Fruit fly (Drosophila melanogaster): ENCODE data around the gene CG32640.

Gene CG32640

dm6 chrX:13128750-13129152 is 49.1 kb upstream of the CG32640 start, which contains the start of the genes CG32638, CG15717 and MFS10 (continued):
- TF ChIP-seq CG17385 (GFP tag; optimal IDR thresholded peaks at IDR 0.05) (no peak), CG2202 (tag; optimal IDR thresholded peaks at IDR 0.05) (no peak), Side (GFP tag; optimal IDR thresholded peaks at IDR 0.05) (no peak), nau (GFP tag; optimal IDR thresholded peaks at IDR 0.05) (no peak), lmd (GFP tag; IDR thresholded peaks at IDR 0.05) (no peak), MTF-1 (GFP tag; optimal IDR thresholded peaks at IDR 0.05; ENCODE audit: borderline replicate concordance) (no peak), B-H2 (GFP tag; optimal IDR thresholded peaks at IDR 0.05) (no peak), CG8478 (optimal IDR thresholded peaks at IDR 0.05) (no peak), CG8765 (GFP tag; IDR thresholded peaks at IDR 0.05) (0 out of 2 replicates have a peak, but pooled peaks have one; percentile 23), br (optimal IDR thresholded peaks at IDR 0.05) (no peak), CG15696 (tag; optimal IDR thresholded peaks at IDR 0.05) (no peak), Pdp1 (GFP tag; optimal IDR thresholded peaks at IDR 0.05) (peak in 1 of 2 experiments; percentile 43), so (GFP tag; IDR thresholded peaks at IDR 0.05) (no peak; the same call in 2 of the 3 replicates), gro (GFP tag; optimal IDR thresholded peaks at IDR 0.05) (peak; percentile 35), oc (tag; optimal IDR thresholded peaks at IDR 0.05) (peak; percentile 17), CG3407 (GFP tag; optimal IDR thresholded peaks at IDR 0.05) (no peak), CG5245 (GFP tag; optimal IDR thresholded peaks at IDR 0.05) (no peak), wek (GFP tag; optimal IDR thresholded peaks at IDR 0.05) (no peak), ranshi (GFP tag; IDR thresholded peaks at IDR 0.05) (no peak), YL-1 (GFP tag; optimal IDR thresholded peaks at IDR 0.05) (peak; percentile 9), CG7372 (GFP tag; IDR thresholded peaks at IDR 0.05) (no peak), phol (tag; optimal IDR thresholded peaks at IDR 0.05) (peak; percentile 28), CG12155 (GFP tag; optimal IDR thresholded peaks at IDR 0.05) (peak; percentile 13), fru (optimal IDR thresholded peaks at IDR 0.05) (no peak), D19B (GFP tag; optimal IDR thresholded peaks at IDR 0.05) (no peak), CG15479 (GFP tag; optimal IDR thresholded peaks at IDR 0.05) (peak; percentile 73), chif (GFP tag; optimal IDR thresholded peaks at IDR 0.05) (no peak), CG5180 (GFP tag; optimal IDR thresholded peaks at IDR 0.05) (no peak), ci (GFP tag; IDR thresholded peaks at IDR 0.05) (peak; percentile 70), Eip74EF (GFP tag; optimal IDR thresholded peaks at IDR 0.05) (no peak), hkb (optimal IDR thresholded peaks at IDR 0.05) (no peak), hkb (GFP tag; IDR thresholded peaks at IDR 0.05) (no peak), CG3726 (GFP tag; IDR thresholded peaks at IDR 0.05) (no peak), Dref (GFP tag; IDR thresholded peaks at IDR 0.05) (peak; percentile 47), pros (GFP tag; optimal IDR thresholded peaks at IDR 0.05) (no peak), CG1603 (tag; optimal IDR thresholded peaks at IDR 0.05) (peak; percentile 85), ATbp (GFP tag; optimal IDR thresholded peaks at IDR 0.05) (no peak), fu2 (GFP tag; optimal IDR thresholded peaks at IDR 0.05) (no peak), Oaz (GFP tag; IDR thresholded peaks at IDR 0.05) (no peak), ERR (GFP tag; optimal IDR thresholded peaks at IDR 0.05) (peak; percentile 23), insv (GFP tag; optimal IDR thresholded peaks at IDR 0.05) (peak in 1 of 2 experiments; percentile 31), rib (GFP tag; IDR thresholded peaks at IDR 0.05) (no peak), CG18764 (GFP tag; optimal IDR thresholded peaks at IDR 0.05) (no peak), pho (GFP tag; optimal IDR thresholded peaks at IDR 0.05) (no peak), CG7987 (GFP tag; optimal IDR thresholded peaks at IDR 0.05) (peak; percentile 38), gsb (GFP tag; IDR thresholded peaks at IDR 0.05) (no peak), CG4730 (GFP tag; IDR thresholded peaks at IDR 0.05) (no peak), az2 (GFP tag; optimal IDR thresholded peaks at IDR 0.05) (no peak), Fer1 (GFP tag; optimal IDR thresholded peaks at IDR 0.05) (peak; percentile 37), yki (optimal IDR thresholded peaks at IDR 0.05) (no peak), CHES-1-like (GFP tag; optimal IDR thresholded peaks at IDR 0.05) (peak; percentile 46), dmrt11E (tag; optimal IDR thresholded peaks at IDR 0.05) (no peak), CG13424 (tag; optimal IDR thresholded peaks at IDR 0.05) (no peak)

Measured in whole organism, embryonic.